Fruit fly (Drosophila melanogaster): Measurements from ENCODE around the gene CG5676.

DNA sequence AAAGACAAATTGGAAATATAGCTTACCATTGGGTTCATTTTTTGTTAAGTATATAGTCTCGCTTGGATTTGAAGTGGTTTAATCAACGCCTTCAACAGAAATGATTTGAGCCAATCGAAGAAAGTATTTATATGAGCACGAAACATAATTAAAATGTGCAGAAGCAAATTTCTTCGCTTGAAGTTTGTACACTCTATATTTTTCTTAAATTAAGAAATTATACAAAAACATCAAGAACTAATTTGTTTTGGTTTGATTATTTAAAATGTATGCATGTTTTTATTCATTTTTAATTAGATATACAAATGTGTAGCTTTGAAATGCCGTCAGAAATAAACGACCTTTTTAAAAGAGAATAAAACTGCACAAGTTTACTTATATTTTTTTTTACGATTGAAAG is 46.2 kb upstream of the CG5676 start, which contains the start of gene CG13138:
- TF ChIP-seq h (GFP tag; optimal IDR thresholded peaks at IDR 0.05): no peak
- no peak for TF ChIP-seq ey (GFP tag; optimal IDR thresholded peaks at IDR 0.05)

Measured in whole organism, wandering third instar larva.